Worm (Caenorhabditis elegans) whole organism, young adult: ENCODE data around the gene maph-1.3.

Experiments used
- C06A6.2 ChIP-seq: fragments of 200-800 bp; sonication (Bioruptor generic); conservative IDR thresholded peaks from 2 replicates; pipeline ENCODE4 v1.3.6; 2022; ENCODE audit warnings: missing genetic modification characterization, missing compliant biosample characterization
- F37B4.10 ChIP-seq: fragments of 200-800 bp; sonication (Bioruptor generic); IDR thresholded peaks from 2 replicates; pipeline ENCODE4 v1.3.6; 2022; ENCODE audit warnings: missing genetic modification characterization, missing compliant biosample characterization
- F49E8.2 ChIP-seq: sonication (generic microtip); optimal IDR thresholded peaks from 3 replicates; lab custom pipeline; 2017; ENCODE audit warnings: missing genetic modification characterization, mild to moderate bottlenecking, missing compliant biosample characterization, antibody characterized with exemption, moderate library complexity; ENCODE audit not compliant: insufficient read depth
- F57C9.4 ChIP-seq: sonication (generic microtip); optimal IDR thresholded peaks from 2 replicates; lab custom pipeline; 2017; ENCODE audit warnings: mild to moderate bottlenecking, missing genetic modification characterization, missing compliant biosample characterization
- K11D2.4 ChIP-seq: fragments of 200-800 bp; sonication (Bioruptor generic); IDR thresholded peaks from 2 replicates; pipeline ENCODE4 v1.3.6; 2022; ENCODE audit warnings: missing genetic modification reagents, missing genetic modification characterization, missing compliant biosample characterization
- Y53G8AR.9 ChIP-seq: fragments of 200-800 bp; sonication (Bioruptor generic); conservative IDR thresholded peaks from 2 replicates; pipeline ENCODE4 v1.3.6; 2022; ENCODE audit warnings: missing genetic modification reagents, missing genetic modification characterization, missing compliant biosample characterization
- Y67H2A.10 ChIP-seq: fragments of 200-800 bp; sonication (Bioruptor generic); conservative IDR thresholded peaks from 2 replicates; pipeline ENCODE4 v1.3.6; 2022; ENCODE audit warnings: missing genetic modification reagents, missing genetic modification characterization, missing compliant biosample characterization
- Y79H2A.3 ChIP-seq: fragments of 200-800 bp; sonication (Bioruptor generic); conservative IDR thresholded peaks from 2 replicates; pipeline ENCODE4 v1.3.6; 2022; ENCODE audit warnings: missing genetic modification reagents, missing genetic modification characterization, missing compliant biosample characterization
- Y95B8A.8 ChIP-seq: fragments of 200-800 bp; sonication (Bioruptor generic); IDR thresholded peaks from 2 replicates; pipeline ENCODE4 v1.3.6; 2022; ENCODE audit warnings: missing genetic modification reagents, missing genetic modification characterization, missing compliant biosample characterization
- aptf-3 ChIP-seq: fragments of 200-800 bp; sonication (Bioruptor generic); IDR thresholded peaks from 2 replicates; pipeline ENCODE4 v1.3.6; 2022; ENCODE audit warnings: missing genetic modification characterization, missing compliant biosample characterization
- atf-7 ChIP-seq: sonication (generic microtip); optimal IDR thresholded peaks from 2 replicates; lab custom pipeline; 2017; ENCODE audit warnings: mild to moderate bottlenecking, missing genetic modification characterization, missing compliant biosample characterization
- attf-3 ChIP-seq: fragments of 200-800 bp; sonication (Bioruptor generic); conservative IDR thresholded peaks from 2 replicates; pipeline ENCODE4 v1.3.6; 2022; ENCODE audit warnings: missing genetic modification reagents, missing genetic modification characterization, missing compliant biosample characterization
- cebp-2 ChIP-seq: fragments of 200-800 bp; sonication (Bioruptor generic); IDR thresholded peaks from 2 replicates; pipeline ENCODE4 v1.3.6; 2022; ENCODE audit warnings: missing genetic modification characterization, missing compliant biosample characterization
- ceh-100 ChIP-seq: fragments of 200-800 bp; sonication (Bioruptor generic); IDR thresholded peaks from 2 replicates; pipeline ENCODE4 v1.3.6; 2022; ENCODE audit warnings: missing genetic modification reagents, missing genetic modification characterization, missing compliant biosample characterization
- die-1 ChIP-seq: sonication (generic microtip); optimal IDR thresholded peaks from 2 replicates; lab custom pipeline; 2016; ENCODE audit warnings: missing genotype, mild to moderate bottlenecking, missing genetic modification characterization, missing compliant biosample characterization
- dox-1 ChIP-seq: fragments of 200-800 bp; sonication (Bioruptor generic); IDR thresholded peaks from 2 replicates; pipeline ENCODE4 v1.3.6; 2022; ENCODE audit warnings: missing genetic modification reagents, missing genetic modification characterization, missing compliant biosample characterization
- dpl-1 ChIP-seq: fragments of 150-350 bp; optimal IDR thresholded peaks from 2 replicates; lab custom pipeline; 2014; ENCODE audit warnings: missing biosample characterization, missing genetic modification reagents, missing genetic modification characterization
- efl-1 ChIP-seq: fragments of 150-350 bp; optimal IDR thresholded peaks from 2 replicates; lab custom pipeline; 2014; ENCODE audit warnings: missing biosample characterization, missing genetic modification reagents, missing genetic modification characterization
- egl-18 ChIP-seq: fragments of 200-800 bp; sonication (Bioruptor generic); IDR thresholded peaks from 2 replicates; pipeline ENCODE4 v1.3.6; 2022; ENCODE audit warnings: missing genetic modification reagents, missing genetic modification characterization, missing compliant biosample characterization
- ekl-4 ChIP-seq: fragments of 200-800 bp; sonication (Bioruptor generic); IDR thresholded peaks from 2 replicates; pipeline ENCODE4 v1.3.6; 2022; ENCODE audit warnings: missing genetic modification reagents, missing genetic modification characterization, missing compliant biosample characterization
- gei-17 ChIP-seq: fragments of 200-800 bp; sonication (Bioruptor generic); optimal IDR thresholded peaks from 2 replicates; lab custom pipeline; 2018; ENCODE audit warnings: mild to moderate bottlenecking, missing genetic modification characterization, missing compliant biosample characterization
- him-1 ChIP-seq: sonication (generic microtip); optimal IDR thresholded peaks from 2 replicates; lab custom pipeline; 2016; ENCODE audit warnings: missing genotype, missing genetic modification reagents, missing genetic modification characterization, missing compliant biosample characterization
- hmg-1.2 ChIP-seq: fragments of 200-800 bp; sonication (Bioruptor generic); IDR thresholded peaks from 2 replicates; pipeline ENCODE4 v1.3.6; 2022; ENCODE audit warnings: missing genetic modification reagents, missing genetic modification characterization, missing compliant biosample characterization
- hmg-20 ChIP-seq: fragments of 200-800 bp; sonication (Bioruptor generic); IDR thresholded peaks from 2 replicates; pipeline ENCODE4 v1.3.6; 2022; ENCODE audit warnings: missing genetic modification reagents, missing genetic modification characterization, missing compliant biosample characterization
- let-526 ChIP-seq: fragments of 200-800 bp; sonication (Bioruptor generic); IDR thresholded peaks from 2 replicates; pipeline ENCODE4 v1.3.6; 2022; ENCODE audit warnings: missing genetic modification reagents, missing genetic modification characterization, missing compliant biosample characterization
- lin-40 ChIP-seq: sonication (generic microtip); optimal IDR thresholded peaks from 2 replicates; lab custom pipeline; 2016; ENCODE audit warnings: missing genetic modification characterization, mild to moderate bottlenecking, missing compliant biosample characterization, missing genotype, missing genetic modification reagents
- lin-54 ChIP-seq: fragments of 200-800 bp; sonication (Bioruptor generic); optimal IDR thresholded peaks from 2 replicates; lab custom pipeline; 2018; ENCODE audit warnings: mild to moderate bottlenecking, missing genetic modification characterization, missing compliant biosample characterization
- lsy-27 ChIP-seq: sonication (generic microtip); optimal IDR thresholded peaks from 2 replicates; lab custom pipeline; 2017; ENCODE audit warnings: missing genetic modification characterization, mild to moderate bottlenecking, missing compliant biosample characterization, antibody characterized with exemption, missing genotype, borderline replicate concordance; ENCODE audit not compliant: insufficient read depth
- madf-10 ChIP-seq: sonication (generic microtip); optimal IDR thresholded peaks from 2 replicates; lab custom pipeline; 2016; ENCODE audit warnings: mild to moderate bottlenecking, missing genetic modification characterization, missing compliant biosample characterization
- madf-6 ChIP-seq: fragments of 200-800 bp; sonication (Bioruptor generic); IDR thresholded peaks from 2 replicates; pipeline ENCODE4 v1.3.6; 2022; ENCODE audit warnings: missing genetic modification reagents, missing genetic modification characterization, missing compliant biosample characterization
- madf-8 ChIP-seq: fragments of 200-800 bp; sonication (Bioruptor generic); conservative IDR thresholded peaks from 2 replicates; pipeline ENCODE4 v1.3.6; 2022; ENCODE audit warnings: missing genetic modification reagents, missing genetic modification characterization, missing compliant biosample characterization
- nhr-120 ChIP-seq: fragments of 200-800 bp; sonication (Bioruptor generic); IDR thresholded peaks from 2 replicates; pipeline ENCODE4 v1.3.6; 2022; ENCODE audit warnings: missing genetic modification characterization, missing compliant biosample characterization
- nhr-179 ChIP-seq: sonication (generic microtip); optimal IDR thresholded peaks from 2 replicates; lab custom pipeline; 2016; ENCODE audit warnings: mild to moderate bottlenecking, missing genetic modification characterization, missing compliant biosample characterization
- nhr-27 ChIP-seq: fragments of 200-800 bp; sonication (Bioruptor generic); optimal IDR thresholded peaks from 2 replicates; lab custom pipeline; 2018; ENCODE audit warnings: mild to moderate bottlenecking, missing genetic modification characterization, moderate library complexity, missing compliant biosample characterization
- nhr-80 ChIP-seq: sonication (generic microtip); optimal IDR thresholded peaks from 2 replicates; lab custom pipeline; 2016; ENCODE audit warnings: missing genetic modification characterization, missing compliant biosample characterization
- pbrm-1 ChIP-seq: fragments of 200-800 bp; sonication (Bioruptor generic); IDR thresholded peaks from 2 replicates; pipeline ENCODE4 v1.3.6; 2022; ENCODE audit warnings: missing genetic modification reagents, missing genetic modification characterization, missing compliant biosample characterization
- pha-4 ChIP-seq: fragments of 150-350 bp; sonication (generic microtip); optimal IDR thresholded peaks from 2 replicates; lab custom pipeline; 2014; ENCODE audit warnings: missing biosample characterization, missing genetic modification reagents, missing genetic modification characterization
- rcor-1 ChIP-seq: fragments of 200-800 bp; sonication (Bioruptor generic); IDR thresholded peaks from 2 replicates; pipeline ENCODE4 v1.3.6; 2022; ENCODE audit warnings: missing genetic modification reagents, missing genetic modification characterization, missing compliant biosample characterization
- snpc-1.3 ChIP-seq: sonication (generic microtip); optimal IDR thresholded peaks from 2 replicates; lab custom pipeline; 2017; ENCODE audit warnings: missing genetic modification characterization, mild to moderate bottlenecking, missing compliant biosample characterization, antibody characterized with exemption, moderate library complexity, missing genotype, missing genetic modification reagents; ENCODE audit not compliant: insufficient read depth
- somi-1 ChIP-seq: fragments of 200-800 bp; sonication (Bioruptor generic); optimal IDR thresholded peaks from 2 replicates; lab custom pipeline; 2018; ENCODE audit warnings: mild to moderate bottlenecking, missing genetic modification characterization, missing compliant biosample characterization
- tbp1 ChIP-seq: fragments of 200-800 bp; sonication (Bioruptor generic); optimal IDR thresholded peaks from 2 replicates; lab custom pipeline; 2018; ENCODE audit warnings: mild to moderate bottlenecking, missing genetic modification characterization, missing compliant biosample characterization
- tbx-9 ChIP-seq: sonication (generic microtip); optimal IDR thresholded peaks from 2 replicates; lab custom pipeline; 2016; ENCODE audit warnings: borderline replicate concordance, missing genetic modification characterization, inconsistent platforms, missing compliant biosample characterization
- tlf-1 ChIP-seq: fragments of 200-800 bp; sonication (Bioruptor generic); optimal IDR thresholded peaks from 2 replicates; lab custom pipeline; 2018; ENCODE audit warnings: mild to moderate bottlenecking, missing genetic modification characterization, missing compliant biosample characterization
- unc-130 ChIP-seq: sonication (generic microtip); optimal IDR thresholded peaks from 2 replicates; lab custom pipeline; 2016; ENCODE audit warnings: missing genetic modification reagents, missing genetic modification characterization, missing compliant biosample characterization
- xnd-1 ChIP-seq: sonication (generic microtip); optimal IDR thresholded peaks from 2 replicates; lab custom pipeline; 2016; ENCODE audit warnings: missing genotype, missing genetic modification reagents, missing genetic modification characterization, missing compliant biosample characterization
- ztf-18 ChIP-seq: sonication (generic microtip); optimal IDR thresholded peaks from 2 replicates; lab custom pipeline; 2016; ENCODE audit warnings: missing genotype, mild to moderate bottlenecking, missing genetic modification characterization, missing compliant biosample characterization
- ztf-28 ChIP-seq: fragments of 200-800 bp; sonication (Bioruptor generic); IDR thresholded peaks from 2 replicates; pipeline ENCODE4 v1.3.6; 2022; ENCODE audit warnings: missing genetic modification reagents, missing genetic modification characterization, missing compliant biosample characterization
- ztf-3 ChIP-seq: fragments of 200-800 bp; sonication (Bioruptor generic); optimal IDR thresholded peaks from 2 replicates; lab custom pipeline; 2018; ENCODE audit warnings: mild to moderate bottlenecking, missing genetic modification characterization, missing compliant biosample characterization
- ztf-6 ChIP-seq: fragments of 200-800 bp; sonication (Bioruptor generic); IDR thresholded peaks from 2 replicates; pipeline ENCODE4 v1.3.6; 2022; ENCODE audit warnings: missing genetic modification reagents, missing genetic modification characterization, missing compliant biosample characterization

maph-1.3 gene

DNA sequence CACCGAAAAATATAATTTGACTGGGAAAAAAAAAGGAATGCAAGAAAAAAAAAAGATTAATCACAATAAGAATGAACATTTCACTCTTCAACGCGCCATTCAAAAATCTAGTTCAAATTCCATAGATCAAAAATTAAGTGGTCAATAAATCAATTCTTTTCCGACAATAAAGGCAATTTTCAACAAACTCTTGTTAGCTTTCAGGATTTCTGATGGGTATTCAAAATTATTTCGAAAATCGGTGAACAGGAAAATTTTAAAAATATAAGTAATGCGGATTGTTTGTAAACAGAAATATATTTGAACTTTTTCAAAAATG, 43.8 kb upstream of the maph-1.3 start:
- TF ChIP-seq ekl-4 (no peak), madf-6 (GFP tag; lab: Robert Waterston, UW) (peak; percentile 58; the same call in 1 of the 2 replicates), efl-1 (GFP tag; lab: Kevin White, UChicago) (peak; percentile 60), nhr-80 (no peak), ztf-18 (tag; lab: Kevin White, UChicago) (no peak), nhr-27 (tag; lab: Kevin White, UChicago) (no peak), gei-17 (GFP tag; lab: Kevin White, UChicago) (no peak), ztf-6 (GFP tag; lab: Robert Waterston, UW) (no peak), him-1 (tag; lab: Kevin White, UChicago) (peak; percentile 30), F37B4.10 (GFP tag; lab: Robert Waterston, UW) (no peak), let-526 (GFP tag; lab: Robert Waterston, UW) (no peak), K11D2.4 (no peak), Y53G8AR.9 (GFP tag; lab: Robert Waterston, UW) (no peak), madf-8 (GFP tag; lab: Robert Waterston, UW) (no peak), aptf-3 (GFP tag; lab: Robert Waterston, UW) (no peak), tlf-1 (no peak)

DNA sequence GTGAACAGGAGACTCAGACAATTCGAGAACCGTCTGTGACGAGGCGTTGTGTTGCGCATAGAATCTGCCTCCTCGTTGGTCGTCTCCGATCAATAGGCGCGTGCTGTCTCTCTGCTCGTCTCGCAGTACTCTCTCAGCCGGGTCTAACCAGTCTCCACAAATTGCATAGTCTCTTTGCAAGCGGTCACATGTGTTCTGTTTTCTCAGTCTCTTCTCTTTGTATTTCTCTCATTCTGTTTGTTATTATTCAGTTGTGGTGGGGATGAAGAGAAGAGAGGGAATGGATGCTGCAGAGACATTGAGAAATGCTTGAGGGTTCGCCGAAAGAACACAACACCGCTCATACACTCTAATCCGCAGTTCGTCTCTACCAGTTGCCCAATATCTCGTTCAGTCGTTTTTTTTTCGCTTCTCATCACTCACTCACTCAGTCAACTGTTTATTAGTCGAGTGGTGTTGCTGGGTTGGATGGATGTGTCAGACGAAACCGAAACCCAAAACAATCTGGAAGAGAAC, 43.3 kb upstream of the maph-1.3 start:
- TF ChIP-seq hmg-20 (GFP tag; lab: Robert Waterston, UW), result no peak
- peak; percentile 79 for TF ChIP-seq dox-1 (GFP tag; lab: Robert Waterston, UW)
- TF ChIP-seq pha-4 (tag; lab: Kevin White, UChicago), result peak; percentile 82
- no peak for TF ChIP-seq attf-3 (GFP tag; lab: Robert Waterston, UW)
- TF ChIP-seq die-1, result peak; percentile 64
- TF ChIP-seq let-526 (GFP tag; lab: Robert Waterston, UW), result peak; percentile 84
- TF ChIP-seq Y95B8A.8, result no peak
- no peak for TF ChIP-seq xnd-1
- TF ChIP-seq nhr-179 (tag; lab: Kevin White, UChicago), result no peak
- no peak for TF ChIP-seq cebp-2 (GFP tag; lab: Robert Waterston, UW)
- no peak for TF ChIP-seq tbx-9 (tag; lab: Kevin White, UChicago)
- peak; percentile 95 for TF ChIP-seq lin-40 (tag; lab: Kevin White, UChicago)
- peak; percentile 18; the same call in 1 of the 2 replicates for TF ChIP-seq ceh-100 (GFP tag; lab: Robert Waterston, UW)
- no peak for TF ChIP-seq egl-18
- peak; percentile 93 for TF ChIP-seq hmg-1.2 (GFP tag; lab: Robert Waterston, UW)
- TF ChIP-seq madf-10, result peak; percentile 86
- TF ChIP-seq lsy-27 (tag; lab: Kevin White, UChicago), result no peak
- TF ChIP-seq tbp1 (GFP tag; lab: Kevin White, UChicago), result peak; percentile 53
- TF ChIP-seq Y67H2A.10, result no peak; the same call in 1 of the 2 replicates
- TF ChIP-seq C06A6.2, result peak; percentile 86
- TF ChIP-seq Y79H2A.3 (GFP tag; lab: Robert Waterston, UW), result no peak
- TF ChIP-seq F49E8.2, result no peak
- TF ChIP-seq pbrm-1 (GFP tag; lab: Robert Waterston, UW), result peak; percentile 84
- TF ChIP-seq F57C9.4, result no peak
- TF ChIP-seq dpl-1, result no peak
- peak; percentile 98 for TF ChIP-seq somi-1 (GFP tag; lab: Kevin White, UChicago)
- TF ChIP-seq nhr-120, result no peak
- TF ChIP-seq ztf-3 (GFP tag; lab: Kevin White, UChicago), result peak; percentile 77
- peak; percentile 84 for TF ChIP-seq atf-7 (tag; lab: Kevin White, UChicago)
- no peak for TF ChIP-seq ztf-28 (GFP tag; lab: Robert Waterston, UW)
- TF ChIP-seq rcor-1, result peak; percentile 42
- TF ChIP-seq lin-54 (GFP tag; lab: Kevin White, UChicago), result peak; percentile 77
- no peak for TF ChIP-seq snpc-1.3 (tag; lab: Kevin White, UChicago)
- TF ChIP-seq unc-130 (GFP tag; lab: Kevin White, UChicago), result peak; percentile 2
